Fruit fly (Drosophila melanogaster): ENCODE data around the gene Arp5.

Gene Arp5

dm6 chr3R:18223434-18223833, 38.1 kb downstream of the Arp5 start, which contains the start of the genes mTerf5 and Non3 (continued):
- TF ChIP-seq CG14667 (GFP tag; IDR thresholded peaks at IDR 0.05), result no peak
- TF ChIP-seq Sry-δ (GFP tag; optimal IDR thresholded peaks at IDR 0.05), result peak; percentile 85
- TF ChIP-seq Hr3 (GFP tag; optimal IDR thresholded peaks at IDR 0.05), result peak; percentile 73
- TF ChIP-seq CG1647 (GFP tag; optimal IDR thresholded peaks at IDR 0.05), result no peak
- no peak for TF ChIP-seq CG4854 (GFP tag; optimal IDR thresholded peaks at IDR 0.05)
- TF ChIP-seq Gug (GFP tag; IDR thresholded peaks at IDR 0.05), result peak; percentile 56; the same call in 2 of the 4 replicates
- peak; percentile 46; the same call in 1 of the 3 replicates for TF ChIP-seq ci (GFP tag; IDR thresholded peaks at IDR 0.05)
- TF ChIP-seq Taf1 (GFP tag; IDR thresholded peaks at IDR 0.05), result no peak
- TF ChIP-seq CG16779 (GFP tag; IDR thresholded peaks at IDR 0.05), result no peak
- TF ChIP-seq HLH54F (GFP tag; optimal IDR thresholded peaks at IDR 0.05), result peak; percentile 33
- peak; percentile 41 for TF ChIP-seq CG1602 (GFP tag; optimal IDR thresholded peaks at IDR 0.05)
- no peak for TF ChIP-seq wor (GFP tag; IDR thresholded peaks at IDR 0.05)
- peak; percentile 60 for TF ChIP-seq Hmr (GFP tag; optimal IDR thresholded peaks at IDR 0.05)
- TF ChIP-seq CG10565 (GFP tag; optimal IDR thresholded peaks at IDR 0.05), result no peak
- peak; percentile 40 for TF ChIP-seq HHEX (GFP tag; optimal IDR thresholded peaks at IDR 0.05)
- TF ChIP-seq CG8478 (optimal IDR thresholded peaks at IDR 0.05), result no peak
- no peak for TF ChIP-seq ara (GFP tag; IDR thresholded peaks at IDR 0.05)
- peak; percentile 9 for TF ChIP-seq CG18619 (GFP tag; optimal IDR thresholded peaks at IDR 0.05)
- peak; percentile 66 for TF ChIP-seq vvl (GFP tag; IDR thresholded peaks at IDR 0.05)
- no peak for TF ChIP-seq ash1 (GFP tag; optimal IDR thresholded peaks at IDR 0.05)
- no peak for TF ChIP-seq abd-A (tag; optimal IDR thresholded peaks at IDR 0.05)
- no peak for TF ChIP-seq eve (GFP tag; optimal IDR thresholded peaks at IDR 0.05)
- TF ChIP-seq Dp (GFP tag; optimal IDR thresholded peaks at IDR 0.05), result peak; percentile 31
- TF ChIP-seq CG4424 (GFP tag; optimal IDR thresholded peaks at IDR 0.05), result peak; percentile 43
- TF ChIP-seq CG3838 (GFP tag; optimal IDR thresholded peaks at IDR 0.05), result no peak
- TF ChIP-seq pum (GFP tag; optimal IDR thresholded peaks at IDR 0.05), result peak; percentile 10
- TF ChIP-seq CG30431 (GFP tag; optimal IDR thresholded peaks at IDR 0.05), result peak; percentile 12
- no peak for TF ChIP-seq CG14050 (GFP tag; IDR thresholded peaks at IDR 0.05)
- peak; percentile 73 for TF ChIP-seq CG9932 (GFP tag; IDR thresholded peaks at IDR 0.05)
- TF ChIP-seq ato (GFP tag; IDR thresholded peaks at IDR 0.05; ENCODE audit: partially characterized antibody), result peak; percentile 45; the same call in 1 of the 2 replicates
- TF ChIP-seq tin (GFP tag; optimal IDR thresholded peaks at IDR 0.05), result peak; percentile 51
- no peak for TF ChIP-seq da (GFP tag; optimal IDR thresholded peaks at IDR 0.05)
- TF ChIP-seq Hey (tag; optimal IDR thresholded peaks at IDR 0.05), result no peak

dm6 chr3R:18226043-18226808, 40.9 kb downstream of the Arp5 start, which contains the start of the genes CG7168 and Mdh2:
TSS of gene CG7168 (minus strand) at chr3R:18226082.
TSS of gene Mdh2 (plus strand) at chr3R:18226396.
- no peak for TF ChIP-seq B-H2 (GFP tag; optimal IDR thresholded peaks at IDR 0.05)
- no peak for TF ChIP-seq az2 (GFP tag; optimal IDR thresholded peaks at IDR 0.05)
- TF ChIP-seq Trl (optimal IDR thresholded peaks at IDR 0.05), result no peak
- no peak for TF ChIP-seq Trl (GFP tag; optimal IDR thresholded peaks at IDR 0.05)
- TF ChIP-seq tx (GFP tag; optimal IDR thresholded peaks at IDR 0.05), result no peak
- TF ChIP-seq z (GFP tag; IDR thresholded peaks at IDR 0.05), result no peak
- TF ChIP-seq vnd (GFP tag; IDR thresholded peaks at IDR 0.05; ENCODE audit: partially characterized antibody), result peak; percentile 81
- TF ChIP-seq hb (GFP tag; IDR thresholded peaks at IDR 0.05; ENCODE audit: partially characterized antibody), result peak; percentile 82
- no peak for TF ChIP-seq CG13424 (tag; optimal IDR thresholded peaks at IDR 0.05)
- no peak for TF ChIP-seq br (optimal IDR thresholded peaks at IDR 0.05)
- TF ChIP-seq CrebB (tag; optimal IDR thresholded peaks at IDR 0.05), result no peak
- no peak for TF ChIP-seq CG4707 (GFP tag; optimal IDR thresholded peaks at IDR 0.05)
- TF ChIP-seq sima (GFP tag; optimal IDR thresholded peaks at IDR 0.05), result no peak
- peak; percentile 9 for TF ChIP-seq CTCF (GFP tag; optimal IDR thresholded peaks at IDR 0.05)
- no peak for TF ChIP-seq row (GFP tag; IDR thresholded peaks at IDR 0.05)
- TF ChIP-seq Pdp1 (GFP tag; optimal IDR thresholded peaks at IDR 0.05), result peak in 1 of 2 experiments; percentile 96
- TF ChIP-seq CG7987 (GFP tag; optimal IDR thresholded peaks at IDR 0.05), result no peak
- no peak for TF ChIP-seq so (GFP tag; IDR thresholded peaks at IDR 0.05)
- no peak for TF ChIP-seq pnt (GFP tag; optimal IDR thresholded peaks at IDR 0.05)
- peak; percentile 98 for TF ChIP-seq CG2116 (GFP tag; optimal IDR thresholded peaks at IDR 0.05)
- TF ChIP-seq MTF-1 (GFP tag; optimal IDR thresholded peaks at IDR 0.05; ENCODE audit: borderline replicate concordance), result no peak
